Worm (Caenorhabditis elegans) whole organism, young adult: ENCODE data around the gene M117.3.

ENCODE experiments used
- attf-5 ChIP-seq: fragments of 200-800 bp; sonication (Bioruptor generic); optimal IDR thresholded peaks from 2 replicates; lab custom pipeline; 2018; ENCODE audit warnings: mild to moderate bottlenecking, missing genetic modification characterization, missing compliant biosample characterization
- bed-1 ChIP-seq: fragments of 200-800 bp; sonication (Bioruptor generic); IDR thresholded peaks from 2 replicates; pipeline ENCODE4 v1.3.6; 2022; ENCODE audit warnings: missing genetic modification reagents, missing genetic modification characterization, missing compliant biosample characterization
- bed-2 ChIP-seq: fragments of 200-800 bp; sonication (Bioruptor generic); IDR thresholded peaks from 2 replicates; pipeline ENCODE4 v1.3.6; 2022; ENCODE audit warnings: missing genetic modification reagents, missing genetic modification characterization, missing compliant biosample characterization
- let-607 ChIP-seq, 2 experiments: fragments of 200-800 bp in 1 of 2; sonication (Bioruptor generic) in 1 of 2; sonication (generic microtip) in 1 of 2; optimal IDR thresholded peaks; 2 replicates each; lab custom pipeline; 2016 to 2018; ENCODE audit warnings: mild to moderate bottlenecking in 2 of 2, missing compliant biosample characterization in 2 of 2, missing genetic modification characterization in 2 of 2, moderate library complexity in 2 of 2, missing genotype in 1 of 2
- unc-62 ChIP-seq: fragments of 150-350 bp; optimal IDR thresholded peaks from 2 replicates; lab custom pipeline; 2014; ENCODE audit warnings: missing biosample characterization, missing genetic modification reagents, missing genetic modification characterization

DNA sequence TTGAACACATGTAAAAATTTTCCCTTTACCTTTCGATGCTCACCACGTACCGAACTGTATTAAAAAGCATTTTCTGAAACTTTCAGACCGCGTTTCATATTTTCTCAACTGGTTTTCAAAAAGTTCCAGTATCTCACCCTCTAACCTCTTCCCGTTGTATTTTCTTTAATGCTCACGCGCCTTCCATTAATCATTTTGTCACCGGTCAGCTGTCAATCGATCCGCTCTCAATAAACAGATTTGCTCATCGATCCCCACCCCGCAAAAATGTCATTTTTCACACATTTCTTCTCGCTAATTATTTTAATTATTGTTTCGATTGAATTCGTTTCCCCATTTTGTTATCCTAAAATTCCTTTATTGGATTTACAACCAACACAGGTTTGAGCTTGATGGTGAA, 43.0 kb upstream of the M117.3 start, which contains the start of gene lpr-2:
- no peak for TF ChIP-seq let-607 (tag; optimal IDR thresholded peaks at IDR 0.05; lab: Kevin White, UChicago)
- TF ChIP-seq attf-5 (GFP tag; lab: Kevin White, UChicago): no peak
- no peak for TF ChIP-seq unc-62 (GFP tag; lab: Kevin White, UChicago)
- no peak for TF ChIP-seq bed-2
- TF ChIP-seq bed-1: no peak
